Fruit fly (Drosophila melanogaster): ENCODE results near the gene mRpL9.

Gene mRpL9

dm6 chr3R:15332994-15333393 lies 2.5 kb downstream of the mRpL9 start, which contains the start of the genes Fkbp39 and Cyfip (continued):
- TF ChIP-seq Dek (tag; optimal IDR thresholded peaks at IDR 0.05): peak; percentile 30
- TF ChIP-seq Nf-YA (GFP tag; IDR thresholded peaks at IDR 0.05): no peak
- no peak for TF ChIP-seq CG15073 (GFP tag; optimal IDR thresholded peaks at IDR 0.05)
- TF ChIP-seq bcd (GFP tag; optimal IDR thresholded peaks at IDR 0.05): no peak
- peak; percentile 25 for TF ChIP-seq ind (GFP tag; optimal IDR thresholded peaks at IDR 0.05)
- TF ChIP-seq CG14710 (tag; optimal IDR thresholded peaks at IDR 0.05): peak; percentile 75
- peak; percentile 15 for TF ChIP-seq CG34376 (GFP tag; optimal IDR thresholded peaks at IDR 0.05)
- no peak for TF ChIP-seq Ravus (GFP tag; IDR thresholded peaks at IDR 0.05)
- TF ChIP-seq Xbp1 (GFP tag; optimal IDR thresholded peaks at IDR 0.05): peak; percentile 65
- TF ChIP-seq CG33557 (GFP tag; optimal IDR thresholded peaks at IDR 0.05): no peak
- peak; percentile 70 for TF ChIP-seq CG33213 (GFP tag; optimal IDR thresholded peaks at IDR 0.05)
- peak; percentile 21 for TF ChIP-seq mirr (GFP tag; optimal IDR thresholded peaks at IDR 0.05)
- peak; percentile 67 for TF ChIP-seq Side (GFP tag; optimal IDR thresholded peaks at IDR 0.05)
- TF ChIP-seq sug (tag; optimal IDR thresholded peaks at IDR 0.05): peak; percentile 64
- peak; percentile 98 for TF ChIP-seq CG17186 (GFP tag; optimal IDR thresholded peaks at IDR 0.05)
- peak; percentile 80 for TF ChIP-seq HLH4C (GFP tag; IDR thresholded peaks at IDR 0.05; ENCODE audit: partially characterized antibody)
- no peak for TF ChIP-seq en (GFP tag; optimal IDR thresholded peaks at IDR 0.05)
- TF ChIP-seq shn (GFP tag; optimal IDR thresholded peaks at IDR 0.05): peak; percentile 49
- no peak for TF ChIP-seq CG5953 (GFP tag; IDR thresholded peaks at IDR 0.05)
- TF ChIP-seq cas (GFP tag; IDR thresholded peaks at IDR 0.05): no peak; the same call in 1 of the 2 replicates
- TF ChIP-seq Gug (GFP tag; IDR thresholded peaks at IDR 0.05): peak; percentile 38; the same call in 1 of the 4 replicates
- 0 out of 2 replicates have a peak, but pooled peaks have one; percentile 19 for TF ChIP-seq al (GFP tag; IDR thresholded peaks at IDR 0.05)
- peak; percentile 18 for TF ChIP-seq CG2202 (tag; optimal IDR thresholded peaks at IDR 0.05)
- TF ChIP-seq wor (GFP tag; IDR thresholded peaks at IDR 0.05): no peak
- TF ChIP-seq luna (GFP tag; optimal IDR thresholded peaks at IDR 0.05): peak; percentile 7
- TF ChIP-seq CG2120 (GFP tag; optimal IDR thresholded peaks at IDR 0.05): peak; percentile 71
- no peak for TF ChIP-seq scrt (GFP tag; optimal IDR thresholded peaks at IDR 0.05)
- no peak for TF ChIP-seq CG4360 (GFP tag; IDR thresholded peaks at IDR 0.05)
- peak; percentile 76 for TF ChIP-seq zfh2 (GFP tag; optimal IDR thresholded peaks at IDR 0.05)
- no peak for TF ChIP-seq pnt (GFP tag; optimal IDR thresholded peaks at IDR 0.05)
- TF ChIP-seq CG9932 (GFP tag; IDR thresholded peaks at IDR 0.05): peak; percentile 71
- TF ChIP-seq rib (GFP tag; IDR thresholded peaks at IDR 0.05): peak; percentile 70; the same call in 1 of the 2 replicates
- TF ChIP-seq cg (GFP tag; optimal IDR thresholded peaks at IDR 0.05): peak; percentile 47
- no peak for TF ChIP-seq z (GFP tag; IDR thresholded peaks at IDR 0.05)
- peak; percentile 62 for TF ChIP-seq ERR (GFP tag; optimal IDR thresholded peaks at IDR 0.05)
- peak; percentile 48 for TF ChIP-seq grau (tag; optimal IDR thresholded peaks at IDR 0.05)
- peak; percentile 71 for TF ChIP-seq Dp (GFP tag; optimal IDR thresholded peaks at IDR 0.05)
- TF ChIP-seq zen2 (GFP tag; IDR thresholded peaks at IDR 0.05; ENCODE audit: partially characterized antibody): peak; percentile 31; the same call in 1 of the 3 replicates
- peak; percentile 35 for TF ChIP-seq kah (GFP tag; optimal IDR thresholded peaks at IDR 0.05)
- TF ChIP-seq Abd-B (GFP tag; optimal IDR thresholded peaks at IDR 0.05): peak; percentile 48
- TF ChIP-seq pzg (GFP tag; optimal IDR thresholded peaks at IDR 0.05): peak; percentile 100
- TF ChIP-seq ewg (GFP tag; optimal IDR thresholded peaks at IDR 0.05): peak; percentile 96
- peak; percentile 56 for TF ChIP-seq CG7987 (GFP tag; optimal IDR thresholded peaks at IDR 0.05)
- TF ChIP-seq sd (tag; optimal IDR thresholded peaks at IDR 0.05): no peak
- TF ChIP-seq CG7928 (GFP tag; optimal IDR thresholded peaks at IDR 0.05): peak; percentile 38
- no peak for TF ChIP-seq org-1 (GFP tag; optimal IDR thresholded peaks at IDR 0.05)
- TF ChIP-seq vvl (GFP tag; IDR thresholded peaks at IDR 0.05): peak; percentile 66; the same call in 1 of the 2 replicates
- no peak for TF ChIP-seq lbe (GFP tag; optimal IDR thresholded peaks at IDR 0.05)
- peak; percentile 99 for TF ChIP-seq Dref (GFP tag; IDR thresholded peaks at IDR 0.05)
- TF ChIP-seq Fer3 (tag; optimal IDR thresholded peaks at IDR 0.05): peak; percentile 27
- TF ChIP-seq Nf-YB (GFP tag; optimal IDR thresholded peaks at IDR 0.05): peak; percentile 48
